Fruit fly (Drosophila melanogaster): ENCODE data around the gene CG6153.

The CG6153 gene

dm6 chr2L:12692343-12693079 lies at the start of gene CG6153, which contains the start of gene CCT4:
Gene CG6153 (plus strand): TSS chr2L:12692993.
Gene CCT4 (minus strand): TSS chr2L:12692934.
- TF ChIP-seq cnc (optimal IDR thresholded peaks at IDR 0.05), result peak in 1 of 2 experiments; percentile 58
- no peak for TF ChIP-seq pad (GFP tag; optimal IDR thresholded peaks at IDR 0.05)
- peak; percentile 75 for TF ChIP-seq Mnt (GFP tag; optimal IDR thresholded peaks at IDR 0.05)

- TF ChIP-seq cnc (optimal IDR thresholded peaks at IDR 0.05), result no peak
- TF ChIP-seq kay (GFP tag; ENCODE audit: borderline replicate concordance), result no peak
- no peak for TF ChIP-seq Hr96 (GFP tag; optimal IDR thresholded peaks at IDR 0.05)
- TF ChIP-seq ovo (GFP tag; optimal IDR thresholded peaks at IDR 0.05), result no peak
- TF ChIP-seq CG12768 (GFP tag; optimal IDR thresholded peaks at IDR 0.05), result no peak
- TF ChIP-seq pad (GFP tag; optimal IDR thresholded peaks at IDR 0.05), result no peak
- no peak for TF ChIP-seq CG14711 (tag; optimal IDR thresholded peaks at IDR 0.05)
- TF ChIP-seq toe (GFP tag; optimal IDR thresholded peaks at IDR 0.05), result no peak
- TF ChIP-seq CG11617 (GFP tag; optimal IDR thresholded peaks at IDR 0.05), result no peak
- no peak for TF ChIP-seq tj (GFP tag; optimal IDR thresholded peaks at IDR 0.05)
- no peak for TF ChIP-seq Mnt (GFP tag; optimal IDR thresholded peaks at IDR 0.05)
- no peak for TF ChIP-seq Clk (GFP tag; optimal IDR thresholded peaks at IDR 0.05)
Observed at dm6 chr2L:12644301-12644700, 48.5 kb upstream of the CG6153 start.

dm6 chr2L:12646256-12646655 lies 46.5 kb upstream of the CG6153 start, which contains the start of gene Ref2:
Gene Ref2 (minus strand): TSS chr2L:12646356.
- TF ChIP-seq cnc (optimal IDR thresholded peaks at IDR 0.05) (no peak), ovo (GFP tag; optimal IDR thresholded peaks at IDR 0.05) (no peak), Crg-1 (GFP tag; optimal IDR thresholded peaks at IDR 0.05) (no peak), bab1 (GFP tag; optimal IDR thresholded peaks at IDR 0.05) (no peak)

dm6 chr2L:12651040-12651439 lies 41.8 kb upstream of the CG6153 start:
- TF ChIP-seq CG7101 (tag; optimal IDR thresholded peaks at IDR 0.05), result no peak
- no peak for TF ChIP-seq toe (GFP tag; optimal IDR thresholded peaks at IDR 0.05)
- TF ChIP-seq kay (GFP tag; ENCODE audit: borderline replicate concordance), result no peak
- no peak for TF ChIP-seq CG7045 (GFP tag; optimal IDR thresholded peaks at IDR 0.05)
- no peak for TF ChIP-seq ovo (GFP tag; optimal IDR thresholded peaks at IDR 0.05)
- no peak for TF ChIP-seq tj (GFP tag; optimal IDR thresholded peaks at IDR 0.05)
- TF ChIP-seq Mnt (GFP tag; optimal IDR thresholded peaks at IDR 0.05), result no peak
- no peak for TF ChIP-seq cic (GFP tag; optimal IDR thresholded peaks at IDR 0.05)
- no peak for TF ChIP-seq CG12768 (GFP tag; optimal IDR thresholded peaks at IDR 0.05)
- TF ChIP-seq CG14711 (tag; optimal IDR thresholded peaks at IDR 0.05), result no peak
- no peak for TF ChIP-seq Clk (GFP tag; optimal IDR thresholded peaks at IDR 0.05)
- TF ChIP-seq Hr96 (GFP tag; optimal IDR thresholded peaks at IDR 0.05), result no peak
- TF ChIP-seq CG1620 (GFP tag; optimal IDR thresholded peaks at IDR 0.05), result no peak
- no peak for TF ChIP-seq bab1 (GFP tag; optimal IDR thresholded peaks at IDR 0.05)
- TF ChIP-seq cnc (optimal IDR thresholded peaks at IDR 0.05), result no peak
- no peak for TF ChIP-seq pad (GFP tag; optimal IDR thresholded peaks at IDR 0.05)
- no peak for TF ChIP-seq CG11617 (GFP tag; optimal IDR thresholded peaks at IDR 0.05)

dm6 chr2L:12655731-12656326 lies 37.0 kb upstream of the CG6153 start:
- no peak for TF ChIP-seq tj (GFP tag; optimal IDR thresholded peaks at IDR 0.05)
- TF ChIP-seq bab1 (GFP tag; optimal IDR thresholded peaks at IDR 0.05), result no peak
- TF ChIP-seq CG5204 (GFP tag; optimal IDR thresholded peaks at IDR 0.05), result no peak
- TF ChIP-seq pad (GFP tag; optimal IDR thresholded peaks at IDR 0.05), result peak; percentile 90
- TF ChIP-seq Hr96 (GFP tag; optimal IDR thresholded peaks at IDR 0.05), result no peak

dm6 chr2L:12656865-12657264 lies 35.9 kb upstream of the CG6153 start, which contains the start of gene pdm2:
Gene pdm2 (plus strand): TSS chr2L:12657165.
- TF ChIP-seq Hr96 (GFP tag; optimal IDR thresholded peaks at IDR 0.05) (no peak), CG1620 (GFP tag; optimal IDR thresholded peaks at IDR 0.05) (no peak), Crg-1 (GFP tag; optimal IDR thresholded peaks at IDR 0.05) (no peak), CG12768 (GFP tag; optimal IDR thresholded peaks at IDR 0.05) (no peak), bab1 (GFP tag; optimal IDR thresholded peaks at IDR 0.05) (no peak), CG11617 (GFP tag; optimal IDR thresholded peaks at IDR 0.05) (no peak), toe (GFP tag; optimal IDR thresholded peaks at IDR 0.05) (no peak), cnc (optimal IDR thresholded peaks at IDR 0.05) (no peak), Clk (GFP tag; optimal IDR thresholded peaks at IDR 0.05) (no peak), kay (GFP tag; ENCODE audit: borderline replicate concordance) (no peak), cic (GFP tag; optimal IDR thresholded peaks at IDR 0.05) (no peak), CG7101 (tag; optimal IDR thresholded peaks at IDR 0.05) (no peak), CG7045 (GFP tag; optimal IDR thresholded peaks at IDR 0.05) (no peak), CG14711 (tag; optimal IDR thresholded peaks at IDR 0.05) (no peak), CG5204 (GFP tag; optimal IDR thresholded peaks at IDR 0.05) (no peak), ovo (GFP tag; optimal IDR thresholded peaks at IDR 0.05) (no peak), tj (GFP tag; optimal IDR thresholded peaks at IDR 0.05) (no peak), Mnt (GFP tag; optimal IDR thresholded peaks at IDR 0.05) (no peak)

DNA sequence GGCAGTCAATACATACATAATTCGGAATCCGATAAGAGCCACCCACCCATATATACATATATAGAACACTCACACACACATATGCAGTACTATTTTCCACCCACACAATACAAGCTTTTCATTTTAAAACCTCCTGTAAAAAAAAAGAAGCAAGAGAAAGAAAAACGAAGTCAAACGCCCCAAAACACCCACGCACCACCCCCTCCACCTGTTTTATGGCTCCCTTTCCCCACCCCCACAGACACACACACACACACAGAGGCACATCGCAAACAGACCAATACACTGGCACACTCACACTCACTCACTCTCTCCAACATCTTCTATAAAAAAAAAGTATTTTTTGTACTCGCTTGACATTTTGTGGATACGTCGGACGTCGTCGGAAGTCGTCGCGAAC lies 35.5 kb upstream of the CG6153 start:
- TF ChIP-seq Hr96 (GFP tag; optimal IDR thresholded peaks at IDR 0.05) (no peak), CG1620 (GFP tag; optimal IDR thresholded peaks at IDR 0.05) (no peak), Mnt (GFP tag; optimal IDR thresholded peaks at IDR 0.05) (no peak), CG12768 (GFP tag; optimal IDR thresholded peaks at IDR 0.05) (no peak), CG7101 (tag; optimal IDR thresholded peaks at IDR 0.05) (no peak), CG33017 (tag; optimal IDR thresholded peaks at IDR 0.05) (no peak), tj (GFP tag; optimal IDR thresholded peaks at IDR 0.05) (no peak), CG7045 (GFP tag; optimal IDR thresholded peaks at IDR 0.05) (no peak), cic (GFP tag; optimal IDR thresholded peaks at IDR 0.05) (no peak), kay (GFP tag; ENCODE audit: borderline replicate concordance) (no peak), Crg-1 (GFP tag; optimal IDR thresholded peaks at IDR 0.05) (no peak), CG5204 (GFP tag; optimal IDR thresholded peaks at IDR 0.05) (no peak), CG11617 (GFP tag; optimal IDR thresholded peaks at IDR 0.05) (no peak), toe (GFP tag; optimal IDR thresholded peaks at IDR 0.05) (no peak), Clk (GFP tag; optimal IDR thresholded peaks at IDR 0.05) (no peak), pad (GFP tag; optimal IDR thresholded peaks at IDR 0.05) (no peak), cnc (optimal IDR thresholded peaks at IDR 0.05) (no peak), CG14711 (tag; optimal IDR thresholded peaks at IDR 0.05) (no peak), ovo (GFP tag; optimal IDR thresholded peaks at IDR 0.05) (no peak)

All from whole organism, adult.